2 fruit fly cellular contexts compared by ENCODE assay signal in the genomic region with DNA sequence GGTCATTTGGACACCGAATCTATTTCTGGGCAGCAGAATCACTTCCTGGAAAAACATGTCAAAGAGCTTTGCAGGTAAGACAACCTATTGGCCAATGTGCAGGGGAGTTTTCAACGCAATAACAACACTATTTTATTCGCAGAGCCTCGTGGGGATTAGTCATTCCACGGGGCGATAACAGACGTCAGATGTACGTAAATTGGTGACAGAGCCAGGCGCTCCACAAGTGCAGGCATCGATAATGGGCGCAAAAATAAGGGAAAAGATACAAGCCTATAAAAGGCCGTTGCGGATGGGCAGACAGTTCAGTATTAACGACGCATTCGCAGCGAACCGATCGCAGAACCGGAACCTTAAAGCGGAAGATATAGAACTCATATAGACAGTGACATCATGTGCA.
TF ChIP-seq lines count a peak whose summit lies in the region.

A gene (plus strand): TSS at position 301 of the 400 bp plus-strand sequence.

- no peak for TF ChIP-seq CTCF in whole organism, embryonic (GFP tag; optimal IDR thresholded peaks at IDR 0.05; lab: Kevin White, UChicago)

TF ChIP-seq in whole organism, embryonic, 481 proteins besides CTCF, POLR2A, EP300 and RAD21:
- TF ChIP-seq exex (tag; optimal IDR thresholded peaks at IDR 0.05; lab: Kevin White, UChicago) = no peak
- peak; percentile 0 for TF ChIP-seq lab (GFP tag; optimal IDR thresholded peaks at IDR 0.05; lab: Kevin White, UChicago)

TF ChIP-seq in whole organism, prepupa, 60 proteins besides CTCF, POLR2A, EP300 and RAD21:
- peak; percentile 51 for TF ChIP-seq svp (GFP tag; lab: Kevin White, UChicago)
- TF ChIP-seq Eip75B (GFP tag; optimal IDR thresholded peaks at IDR 0.05; lab: Kevin White, UChicago) = no peak
